In the genomic region with DNA sequence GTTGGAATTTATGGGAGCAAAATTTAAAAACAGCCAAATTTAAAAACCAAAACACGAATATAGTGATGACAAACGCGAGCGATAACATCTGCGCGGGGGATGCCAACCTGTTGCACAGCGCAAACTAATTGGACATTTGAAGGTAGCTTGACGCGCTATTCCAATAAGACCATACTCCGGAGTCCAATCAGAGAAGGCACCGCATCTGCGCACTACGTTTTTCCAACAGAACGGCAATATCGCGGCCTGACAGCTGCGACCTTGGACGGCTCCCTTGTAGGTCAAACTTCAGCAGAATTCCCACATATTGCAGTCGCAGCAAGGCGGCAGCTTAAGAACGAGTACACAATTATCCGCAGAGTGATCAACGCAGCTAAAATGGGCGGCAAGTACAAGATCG, we compare ENCODE assay signal across 7 fruit fly cellular contexts.
TF ChIP-seq lines count a peak whose summit lies in the region.

A gene (minus strand): TSS at position 101 of the 400 bp plus-strand sequence.
A gene (plus strand): TSS at position 177 of the 400 bp plus-strand sequence.

- peak; percentile 53 to 69 for TF ChIP-seq CTCF in S2 (optimal IDR thresholded peaks at IDR 0.05; lab: Kevin White, UChicago)
- TF ChIP-seq CTCF in whole organism, embryonic (GFP tag; optimal IDR thresholded peaks at IDR 0.05; lab: Kevin White, UChicago) = peak; percentile 23

TF ChIP-seq in Kc167, 6 proteins besides CTCF, POLR2A, EP300 and RAD21:
- TF ChIP-seq insv (optimal IDR thresholded peaks at IDR 0.05; lab: Kevin White, UChicago) (peak; percentile 96), Myc (optimal IDR thresholded peaks at IDR 0.05; lab: Kevin White, UChicago) (no peak)

TF ChIP-seq in whole organism, adult, 20 proteins besides CTCF, POLR2A, EP300 and RAD21 (continues in another document):
- TF ChIP-seq cic (GFP tag; optimal IDR thresholded peaks at IDR 0.05; lab: Kevin White, UChicago) (peak; percentile 59), CG33017 (tag; optimal IDR thresholded peaks at IDR 0.05; lab: Kevin White, UChicago) (peak; percentile 47), CG5204 (GFP tag; optimal IDR thresholded peaks at IDR 0.05; lab: Kevin White, UChicago) (no peak), CG7045 (GFP tag; optimal IDR thresholded peaks at IDR 0.05; lab: Kevin White, UChicago) (peak; percentile 3), ovo (GFP tag; optimal IDR thresholded peaks at IDR 0.05; lab: Kevin White, UChicago) (peak; percentile 24), CG14711 (tag; optimal IDR thresholded peaks at IDR 0.05; lab: Kevin White, UChicago) (no peak), CG1620 (GFP tag; optimal IDR thresholded peaks at IDR 0.05; lab: Kevin White, UChicago) (peak; percentile 73), kay (GFP tag; lab: Kevin White, UChicago; ENCODE audit: borderline replicate concordance) (no peak), cnc (optimal IDR thresholded peaks at IDR 0.05; lab: Kevin White, UChicago) (no peak), toe (GFP tag; optimal IDR thresholded peaks at IDR 0.05; lab: Kevin White, UChicago) (no peak), pad (GFP tag; optimal IDR thresholded peaks at IDR 0.05; lab: Kevin White, UChicago) (peak; percentile 61), Crg-1 (GFP tag; optimal IDR thresholded peaks at IDR 0.05; lab: Kevin White, UChicago) (no peak), bab1 (GFP tag; optimal IDR thresholded peaks at IDR 0.05; lab: Kevin White, UChicago) (peak; percentile 79), Mnt (GFP tag; optimal IDR thresholded peaks at IDR 0.05; lab: Kevin White, UChicago) (peak; percentile 62), Clk (GFP tag; optimal IDR thresholded peaks at IDR 0.05; lab: Kevin White, UChicago) (no peak), tj (GFP tag; optimal IDR thresholded peaks at IDR 0.05; lab: Kevin White, UChicago) (peak; percentile 0), CG12768 (GFP tag; optimal IDR thresholded peaks at IDR 0.05; lab: Kevin White, UChicago) (peak; percentile 71)

TF ChIP-seq in whole organism, embryonic, 481 proteins besides CTCF, POLR2A, EP300 and RAD21 (continues in another document):
- TF ChIP-seq CG10209 (GFP tag; optimal IDR thresholded peaks at IDR 0.05; lab: Kevin White, UChicago) = no peak
- peak; percentile 100 for TF ChIP-seq insv (GFP tag; optimal IDR thresholded peaks at IDR 0.05; lab: Kevin White, UChicago)
- peak; percentile 73 for TF ChIP-seq pho (GFP tag; optimal IDR thresholded peaks at IDR 0.05; lab: Kevin White, UChicago)
- TF ChIP-seq vnd (GFP tag; IDR thresholded peaks at IDR 0.05; lab: Robert Waterston, UW; ENCODE audit: partially characterized antibody) = no peak
- TF ChIP-seq CG7963 (GFP tag; IDR thresholded peaks at IDR 0.05; lab: Robert Waterston, UW; ENCODE audit: partially characterized antibody) = no peak
- peak; percentile 80 for TF ChIP-seq chm (GFP tag; IDR thresholded peaks at IDR 0.05; lab: Robert Waterston, UW)
- peak; percentile 54 for TF ChIP-seq CG2712 (tag; optimal IDR thresholded peaks at IDR 0.05; lab: Kevin White, UChicago)
- peak; percentile 43 for TF ChIP-seq CG9876 (GFP tag; optimal IDR thresholded peaks at IDR 0.05; lab: Kevin White, UChicago)
- TF ChIP-seq fd64A (GFP tag; optimal IDR thresholded peaks at IDR 0.05; lab: Kevin White, UChicago) = no peak
- TF ChIP-seq az2 (GFP tag; optimal IDR thresholded peaks at IDR 0.05; lab: Kevin White, UChicago) = no peak
- TF ChIP-seq so (GFP tag; IDR thresholded peaks at IDR 0.05; lab: Robert Waterston, UW) = peak; percentile 15; the same call in 1 of the 3 replicates
- TF ChIP-seq CG6254 (GFP tag; optimal IDR thresholded peaks at IDR 0.05; lab: Kevin White, UChicago) = no peak
- peak; percentile 90 for TF ChIP-seq CG15514 (GFP tag; optimal IDR thresholded peaks at IDR 0.05; lab: Kevin White, UChicago)
- no peak for TF ChIP-seq slou (GFP tag; optimal IDR thresholded peaks at IDR 0.05; lab: Kevin White, UChicago)
- peak; percentile 7 for TF ChIP-seq CG4424 (GFP tag; optimal IDR thresholded peaks at IDR 0.05; lab: Kevin White, UChicago)
- TF ChIP-seq hth (optimal IDR thresholded peaks at IDR 0.05; lab: Kevin White, UChicago) = no peak
- TF ChIP-seq Atf-2 (GFP tag; optimal IDR thresholded peaks at IDR 0.05; lab: Kevin White, UChicago) = no peak

TF ChIP-seq in whole organism, prepupa, 60 proteins besides CTCF, POLR2A, EP300 and RAD21 (continues in another document):
- TF ChIP-seq Eip78C (GFP tag; lab: Kevin White, UChicago) = peak; percentile 36
- TF ChIP-seq CG3919 (GFP tag; optimal IDR thresholded peaks at IDR 0.05; lab: Kevin White, UChicago) = no peak
- no peak for TF ChIP-seq pdm3 (GFP tag; optimal IDR thresholded peaks at IDR 0.05; lab: Kevin White, UChicago)
- no peak for TF ChIP-seq CG6808 (GFP tag; optimal IDR thresholded peaks at IDR 0.05; lab: Kevin White, UChicago)
- TF ChIP-seq Eip93F (GFP tag; optimal IDR thresholded peaks at IDR 0.05; lab: Kevin White, UChicago) = no peak
- no peak for TF ChIP-seq acj6 (GFP tag; optimal IDR thresholded peaks at IDR 0.05; lab: Kevin White, UChicago)
- TF ChIP-seq fd85E (GFP tag; optimal IDR thresholded peaks at IDR 0.05; lab: Kevin White, UChicago) = no peak
- TF ChIP-seq CG3032 (tag; optimal IDR thresholded peaks at IDR 0.05; lab: Kevin White, UChicago) = no peak
- TF ChIP-seq CG8632 (GFP tag; optimal IDR thresholded peaks at IDR 0.05; lab: Kevin White, UChicago) = no peak
- TF ChIP-seq CG11762 (GFP tag; optimal IDR thresholded peaks at IDR 0.05; lab: Kevin White, UChicago; ENCODE audit: insufficient read depth) = no peak
- no peak for TF ChIP-seq fd59A (GFP tag; optimal IDR thresholded peaks at IDR 0.05; lab: Kevin White, UChicago)
- TF ChIP-seq Met (GFP tag; optimal IDR thresholded peaks at IDR 0.05; lab: Kevin White, UChicago) = no peak
- peak; percentile 100 for TF ChIP-seq achi (GFP tag; optimal IDR thresholded peaks at IDR 0.05; lab: Kevin White, UChicago)
- peak; percentile 93 for TF ChIP-seq CG1621 (tag; optimal IDR thresholded peaks at IDR 0.05; lab: Kevin White, UChicago)
- no peak for TF ChIP-seq spab (GFP tag; optimal IDR thresholded peaks at IDR 0.05; lab: Kevin White, UChicago)
- TF ChIP-seq CG11902 (GFP tag; optimal IDR thresholded peaks at IDR 0.05; lab: Kevin White, UChicago) = no peak
- TF ChIP-seq esn (GFP tag; optimal IDR thresholded peaks at IDR 0.05; lab: Kevin White, UChicago) = peak; percentile 33
- no peak for TF ChIP-seq CG7368 (GFP tag; optimal IDR thresholded peaks at IDR 0.05; lab: Kevin White, UChicago)

TF ChIP-seq in whole organism, pupa, 21 proteins besides CTCF, POLR2A, EP300 and RAD21:
- TF ChIP-seq CG15710 (tag; optimal IDR thresholded peaks at IDR 0.05; lab: Kevin White, UChicago) (peak; percentile 6), Snoo (tag; optimal IDR thresholded peaks at IDR 0.05; lab: Kevin White, UChicago) (peak; percentile 37), CG12605 (GFP tag; IDR thresholded peaks at IDR 0.05; lab: Robert Waterston, UW) (peak; percentile 54; the same call in 1 of the 2 replicates), CG32121 (GFP tag; IDR thresholded peaks at IDR 0.05; lab: Robert Waterston, UW) (peak; percentile 55), EcR (GFP tag; optimal IDR thresholded peaks at IDR 0.05; lab: Kevin White, UChicago) (peak; percentile 67), D1 (tag; optimal IDR thresholded peaks at IDR 0.05; lab: Kevin White, UChicago) (no peak), CG4496 (GFP tag; IDR thresholded peaks at IDR 0.05; lab: Robert Waterston, UW) (peak; percentile 59; the same call in 2 of the 3 replicates), CG17806 (tag; optimal IDR thresholded peaks at IDR 0.05; lab: Kevin White, UChicago) (no peak), Ets98B (GFP tag; IDR thresholded peaks at IDR 0.05; lab: Robert Waterston, UW) (0 out of 2 replicates have a peak, but pooled peaks have one; percentile 7)
TF ChIP-seq in whole organism, pupa: peak in this region for 7.

TF ChIP-seq in whole organism, wandering third instar larva, 38 proteins besides CTCF, POLR2A, EP300 and RAD21 (continues in another document):
- TF ChIP-seq Rel (GFP tag; optimal IDR thresholded peaks at IDR 0.05; lab: Kevin White, UChicago) (no peak), Rel (tag; optimal IDR thresholded peaks at IDR 0.05; lab: Kevin White, UChicago) (peak; percentile 80), CG9705 (GFP tag; optimal IDR thresholded peaks at IDR 0.05; lab: Kevin White, UChicago) (no peak), Dif (GFP tag; optimal IDR thresholded peaks at IDR 0.05; lab: Kevin White, UChicago; ENCODE audit: partially characterized antibody) (peak; percentile 13), woc (GFP tag; optimal IDR thresholded peaks at IDR 0.05; lab: Kevin White, UChicago) (no peak), ey (GFP tag; optimal IDR thresholded peaks at IDR 0.05; lab: Kevin White, UChicago) (peak; percentile 43), Abd-B (GFP tag; optimal IDR thresholded peaks at IDR 0.05; lab: Kevin White, UChicago) (no peak), psq (GFP tag; optimal IDR thresholded peaks at IDR 0.05; lab: Kevin White, UChicago) (peak; percentile 26), dmrt93B (GFP tag; optimal IDR thresholded peaks at IDR 0.05; lab: Kevin White, UChicago) (no peak), N (GFP tag; optimal IDR thresholded peaks at IDR 0.05; lab: Kevin White, UChicago) (no peak), OdsH (GFP tag; optimal IDR thresholded peaks at IDR 0.05; lab: Kevin White, UChicago) (peak; percentile 38), Hr83 (GFP tag; optimal IDR thresholded peaks at IDR 0.05; lab: Kevin White, UChicago; ENCODE audit: poor library complexity, severe bottlenecking) (peak; percentile 80), HLH106 (tag; optimal IDR thresholded peaks at IDR 0.05; lab: Kevin White, UChicago) (peak; percentile 1), sv (GFP tag; optimal IDR thresholded peaks at IDR 0.05; lab: Kevin White, UChicago) (peak; percentile 19), Myc (optimal IDR thresholded peaks at IDR 0.05; lab: Kevin White, UChicago) (no peak), foxo (GFP tag; optimal IDR thresholded peaks at IDR 0.05; lab: Kevin White, UChicago) (peak in 1 of 2 experiments; percentile 73), usp (GFP tag; optimal IDR thresholded peaks at IDR 0.05; lab: Kevin White, UChicago) (no peak), Hnf4 (GFP tag; optimal IDR thresholded peaks at IDR 0.05; lab: Kevin White, UChicago) (no peak), tai (GFP tag; optimal IDR thresholded peaks at IDR 0.05; lab: Kevin White, UChicago) (no peak), sage (GFP tag; optimal IDR thresholded peaks at IDR 0.05; lab: Kevin White, UChicago) (no peak), brk (GFP tag; optimal IDR thresholded peaks at IDR 0.05; lab: Kevin White, UChicago) (no peak), Hr78 (GFP tag; optimal IDR thresholded peaks at IDR 0.05; lab: Kevin White, UChicago) (no peak), dl (GFP tag; optimal IDR thresholded peaks at IDR 0.05; lab: Kevin White, UChicago; ENCODE audit: insufficient read depth in 1 of 2, partially characterized antibody in 2 of 2) (peak in 1 of 2 experiments; percentile 40), Vsx2 (GFP tag; optimal IDR thresholded peaks at IDR 0.05; lab: Kevin White, UChicago; ENCODE audit: partially characterized antibody) (no peak), CrebA (GFP tag; optimal IDR thresholded peaks at IDR 0.05; lab: Kevin White, UChicago; ENCODE audit: borderline replicate concordance) (no peak), h (GFP tag; optimal IDR thresholded peaks at IDR 0.05; lab: Kevin White, UChicago) (no peak), Jra (GFP tag; optimal IDR thresholded peaks at IDR 0.05; lab: Kevin White, UChicago) (no peak)
